Worm (Caenorhabditis elegans) whole organism, L4 larva: ENCODE results near the gene ceh-19.
A peak's percentile ranks its signal among the peaks of the same experiment; 100 is the strongest.

Experiments
- F37D6.2 ChIP-seq: sonication (generic microtip); optimal IDR thresholded peaks from 2 replicates; lab custom pipeline; 2016; ENCODE audit warnings: mild to moderate bottlenecking, missing genetic modification characterization, missing compliant biosample characterization
- F44E2.7 ChIP-seq: fragments of 200-800 bp; sonication (Bioruptor generic); IDR thresholded peaks from 2 replicates; pipeline ENCODE4 v2.1.2; 2022; ENCODE audit warnings: missing genetic modification characterization, missing compliant biosample characterization
- T20F7.1 ChIP-seq: fragments of 200-800 bp; sonication (Bioruptor generic); optimal IDR thresholded peaks from 2 replicates; lab custom pipeline; 2018; ENCODE audit warnings: mild to moderate bottlenecking, missing genetic modification characterization, missing compliant biosample characterization
- Y105C5A.15 ChIP-seq: fragments of 200-800 bp; sonication (Bioruptor generic); IDR thresholded peaks from 2 replicates; pipeline ENCODE4 v1.3.6; 2022; ENCODE audit warnings: missing genetic modification characterization, missing compliant biosample characterization
- aha-1 ChIP-seq: fragments of 150-350 bp; peaks from one replicate; lab custom pipeline; 2014; ENCODE audit warnings: missing biosample characterization, missing genetic modification characterization
- ama-1 ChIP-seq: fragments of 150-350 bp; optimal IDR thresholded peaks from 2 replicates; lab custom pipeline; 2014; ENCODE audit warnings: inconsistent platforms, mixed read lengths
- arid-1 ChIP-seq: fragments of 200-800 bp; sonication (Bioruptor generic); conservative IDR thresholded peaks from 2 replicates; pipeline ENCODE4 v1.3.6; 2022; ENCODE audit warnings: missing genetic modification reagents, missing genetic modification characterization, missing compliant biosample characterization
- ceh-20 ChIP-seq: fragments of 200-800 bp; sonication (Bioruptor generic); IDR thresholded peaks from 2 replicates; pipeline ENCODE4 v1.3.6; 2022; ENCODE audit warnings: missing genetic modification reagents, missing genetic modification characterization, missing compliant biosample characterization
- ceh-32 ChIP-seq: sonication (generic microtip); optimal IDR thresholded peaks from 2 replicates; lab custom pipeline; 2016; ENCODE audit warnings: mild to moderate bottlenecking, missing genetic modification characterization, missing compliant biosample characterization; ENCODE audit not compliant: poor library complexity
- daf-16 ChIP-seq, 3 experiments: sonication (generic microtip); optimal IDR thresholded peaks; 2 replicates each; lab custom pipeline; 2016 to 2017; ENCODE audit warnings: missing genetic modification characterization in 3 of 3, missing genetic modification reagents in 3 of 3, mild to moderate bottlenecking in 2 of 3, missing compliant biosample characterization in 2 of 3, missing biosample characterization in 1 of 3, moderate library complexity in 1 of 3
- dmd-6 ChIP-seq: fragments of 200-800 bp; sonication (Bioruptor generic); IDR thresholded peaks from 2 replicates; pipeline ENCODE4 v1.3.6; 2022; ENCODE audit warnings: missing genetic modification reagents, missing genetic modification characterization, missing compliant biosample characterization
- dpl-1 ChIP-seq: fragments of 150-350 bp; optimal IDR thresholded peaks from 2 replicates; lab custom pipeline; 2014; ENCODE audit warnings: missing biosample characterization, missing genetic modification reagents, missing genetic modification characterization
- duxl-1 ChIP-seq: sonication (generic microtip); optimal IDR thresholded peaks from 2 replicates; lab custom pipeline; 2016; ENCODE audit warnings: mild to moderate bottlenecking, missing genetic modification characterization, moderate library complexity, missing compliant biosample characterization; ENCODE audit not compliant: poor library complexity
- dve-1 ChIP-seq: sonication (generic microtip); optimal IDR thresholded peaks from 2 replicates; lab custom pipeline; 2017; ENCODE audit warnings: antibody characterized with exemption, mild to moderate bottlenecking, missing genetic modification characterization, missing compliant biosample characterization; ENCODE audit not compliant: insufficient read depth
- fkh-10 ChIP-seq: fragments of 150-350 bp; optimal IDR thresholded peaks from 2 replicates; lab custom pipeline; 2014; ENCODE audit warnings: missing biosample characterization, missing genetic modification reagents, missing genetic modification characterization
- gei-8 ChIP-seq: fragments of 200-800 bp; sonication (Bioruptor generic); optimal IDR thresholded peaks from 2 replicates; lab custom pipeline; 2018; ENCODE audit warnings: mild to moderate bottlenecking, missing genetic modification characterization, missing compliant biosample characterization
- hif-1 ChIP-seq, 2 experiments: sonication (generic microtip); optimal IDR thresholded peaks; 2 replicates each; lab custom pipeline; 2016 to 2017; ENCODE audit warnings: missing compliant biosample characterization in 2 of 2, missing genetic modification characterization in 2 of 2, missing genetic modification reagents in 2 of 2, missing genotype in 2 of 2, mild to moderate bottlenecking in 1 of 2
- hlh-11 ChIP-seq: fragments of 200-800 bp; sonication (Bioruptor generic); optimal IDR thresholded peaks from 2 replicates; lab custom pipeline; 2018; ENCODE audit warnings: mild to moderate bottlenecking, missing genetic modification characterization, missing compliant biosample characterization
- hlh-30 ChIP-seq: sonication (generic microtip); optimal IDR thresholded peaks from 2 replicates; lab custom pipeline; 2017; ENCODE audit warnings: antibody characterized with exemption, mild to moderate bottlenecking, missing genetic modification characterization, missing compliant biosample characterization; ENCODE audit not compliant: insufficient read depth
- jun-1 ChIP-seq: fragments of 150-350 bp; optimal IDR thresholded peaks from 2 replicates; lab custom pipeline; 2014; ENCODE audit warnings: missing biosample characterization, missing genetic modification reagents, missing genetic modification characterization
- lin-1 ChIP-seq: fragments of 200-800 bp; sonication (Bioruptor generic); IDR thresholded peaks from 2 replicates; pipeline ENCODE4 v1.3.6; 2022; ENCODE audit warnings: missing genetic modification reagents, missing genetic modification characterization, missing compliant biosample characterization
- lin-38 ChIP-seq: fragments of 200-800 bp; sonication (Bioruptor generic); IDR thresholded peaks from 2 replicates; pipeline ENCODE4 v1.3.6; 2022; ENCODE audit warnings: missing genetic modification reagents, missing genetic modification characterization, missing compliant biosample characterization
- lsy-2 ChIP-seq, 2 experiments: fragments of 150-350 bp in 1 of 2; sonication (generic microtip) in 1 of 2; optimal IDR thresholded peaks; 2 replicates each; lab custom pipeline; 2014 to 2017; ENCODE audit warnings: missing biosample characterization in 2 of 2, missing genetic modification characterization in 2 of 2
- mdt-29 ChIP-seq: fragments of 200-800 bp; sonication (Bioruptor generic); IDR thresholded peaks from 2 replicates; pipeline ENCODE4 v1.3.6; 2022; ENCODE audit warnings: missing genetic modification reagents, missing genetic modification characterization, missing compliant biosample characterization
- mep-1 ChIP-seq: fragments of 150-350 bp; sonication (generic microtip); optimal IDR thresholded peaks from 3 replicates; lab custom pipeline; 2014; ENCODE audit warnings: missing biosample characterization, missing genetic modification characterization
- mes-2 ChIP-seq: sonication (generic microtip); optimal IDR thresholded peaks from 2 replicates; lab custom pipeline; 2016; ENCODE audit warnings: missing genotype, mild to moderate bottlenecking, missing genetic modification characterization, missing compliant biosample characterization; ENCODE audit not compliant: poor library complexity, severe bottlenecking
- nhr-10 ChIP-seq: fragments of 150-350 bp; optimal IDR thresholded peaks from 2 replicates; lab custom pipeline; 2014; ENCODE audit warnings: missing biosample characterization, missing genetic modification characterization
- nhr-111 ChIP-seq: fragments of 200-800 bp; sonication (Bioruptor generic); optimal IDR thresholded peaks from 2 replicates; lab custom pipeline; 2018; ENCODE audit warnings: mild to moderate bottlenecking, missing genetic modification characterization, missing compliant biosample characterization
- nhr-25 ChIP-seq: sonication (generic microtip); optimal IDR thresholded peaks from 2 replicates; lab custom pipeline; 2017; ENCODE audit warnings: missing genetic modification characterization, mild to moderate bottlenecking, missing compliant biosample characterization, antibody characterized with exemption, moderate library complexity, borderline replicate concordance; ENCODE audit not compliant: insufficient read depth
- nhr-28 ChIP-seq: fragments of 150-350 bp; optimal IDR thresholded peaks from 2 replicates; lab custom pipeline; 2014; ENCODE audit warnings: missing biosample characterization, missing genetic modification characterization
- nhr-41 ChIP-seq: fragments of 200-800 bp; sonication (Bioruptor generic); IDR thresholded peaks from 2 replicates; pipeline ENCODE4 v1.3.6; 2022; ENCODE audit warnings: missing genetic modification reagents, missing genetic modification characterization, missing compliant biosample characterization
- nhr-77 ChIP-seq: fragments of 150-350 bp; optimal IDR thresholded peaks from 2 replicates; lab custom pipeline; 2014; ENCODE audit warnings: missing biosample characterization, missing genetic modification characterization
- pha-4 ChIP-seq, 2 experiments: fragments of 150-350 bp in 1 of 2; fragments of 200-800 bp in 1 of 2; sonication (Bioruptor generic) in 1 of 2; IDR thresholded peaks in 1 of 2; optimal IDR thresholded peaks in 1 of 2; 2 replicates each; pipeline versions ENCODE4 v1.3.6 to Lab custom; 2014 to 2022; ENCODE audit warnings: missing genetic modification characterization in 2 of 2, missing genetic modification reagents in 2 of 2, missing biosample characterization in 1 of 2, missing compliant biosample characterization in 1 of 2
- rbr-2 ChIP-seq: sonication (generic microtip); optimal IDR thresholded peaks from 2 replicates; lab custom pipeline; 2016; ENCODE audit warnings: missing genotype, missing genetic modification characterization, missing compliant biosample characterization
- set-16 ChIP-seq: fragments of 200-800 bp; sonication (Bioruptor generic); IDR thresholded peaks from 2 replicates; pipeline ENCODE4 v1.3.6; 2022; ENCODE audit warnings: missing genetic modification reagents, missing genetic modification characterization, missing compliant biosample characterization
- snpc-1.2 ChIP-seq: fragments of 200-800 bp; sonication (Bioruptor generic); IDR thresholded peaks from 2 replicates; pipeline ENCODE4 v1.3.6; 2022; ENCODE audit warnings: missing genetic modification reagents, missing genetic modification characterization, missing compliant biosample characterization
- snpc-4 ChIP-seq: fragments of 150-350 bp; optimal IDR thresholded peaks from 2 replicates; lab custom pipeline; 2014; ENCODE audit warnings: missing biosample characterization, missing genetic modification characterization
- vab-7 ChIP-seq: fragments of 200-800 bp; sonication (Bioruptor generic); IDR thresholded peaks from 2 replicates; pipeline ENCODE4 v1.3.6; 2022; ENCODE audit warnings: missing genetic modification reagents, missing genetic modification characterization, missing compliant biosample characterization
- zag-1 ChIP-seq: fragments of 150-350 bp; optimal IDR thresholded peaks from 2 replicates; lab custom pipeline; 2014; ENCODE audit warnings: missing biosample characterization, missing genetic modification characterization
- zfp-3 ChIP-seq: fragments of 200-800 bp; sonication (Bioruptor generic); conservative IDR thresholded peaks from 2 replicates; pipeline ENCODE4 v1.3.6; 2022; ENCODE audit warnings: missing genetic modification reagents, missing genetic modification characterization, missing compliant biosample characterization
- ztf-11 ChIP-seq: fragments of 150-350 bp; optimal IDR thresholded peaks from 2 replicates; lab custom pipeline; 2014; ENCODE audit warnings: missing biosample characterization, missing genetic modification characterization
- ztf-7 ChIP-seq: fragments of 150-350 bp; optimal IDR thresholded peaks from 2 replicates; lab custom pipeline; 2014; ENCODE audit warnings: missing biosample characterization, missing genetic modification characterization

The ceh-19 gene

ce11 chrIV:7924975-7925828, 30.5 kb downstream of the ceh-19 start:
- TF ChIP-seq duxl-1 (tag; lab: Kevin White, UChicago) = no peak
- TF ChIP-seq ama-1 = peak; percentile 75
- no peak; the same call in 1 of the 2 replicates for TF ChIP-seq pha-4 (GFP tag; IDR thresholded peaks at IDR 0.05; lab: Robert Waterston, UW)
- TF ChIP-seq pha-4 (tag; optimal IDR thresholded peaks at IDR 0.05; lab: Kevin White, UChicago) = no peak
- no peak for TF ChIP-seq dve-1 (tag; lab: Kevin White, UChicago)
- TF ChIP-seq nhr-77 (tag; lab: Kevin White, UChicago) = no peak
- peak in 1 of 2 experiments; percentile 16 for TF ChIP-seq daf-16 (GFP tag; optimal IDR thresholded peaks at IDR 0.05; lab: Kevin White, UChicago)
- no peak for TF ChIP-seq daf-16 (tag; optimal IDR thresholded peaks at IDR 0.05; lab: Kevin White, UChicago)
- no peak for TF ChIP-seq Y105C5A.15 (GFP tag; lab: Robert Waterston, UW)
- no peak for TF ChIP-seq jun-1 (tag; lab: Kevin White, UChicago)
- TF ChIP-seq nhr-41 (GFP tag; lab: Robert Waterston, UW) = no peak
- no peak for TF ChIP-seq vab-7 (GFP tag; lab: Robert Waterston, UW)
- TF ChIP-seq F44E2.7 (GFP tag; lab: Robert Waterston, UW) = no peak
- no peak for TF ChIP-seq lin-1 (GFP tag; lab: Robert Waterston, UW)
- peak; percentile 57; the same call in 1 of the 2 replicates for TF ChIP-seq zfp-3 (GFP tag; lab: Robert Waterston, UW)
- peak; percentile 8 for TF ChIP-seq mes-2 (tag; lab: Kevin White, UChicago)
- TF ChIP-seq arid-1 = peak; percentile 32; the same call in 1 of the 2 replicates
- TF ChIP-seq snpc-4 (tag; lab: Kevin White, UChicago) = no peak
- TF ChIP-seq hlh-30 (tag; lab: Kevin White, UChicago) = no peak
- peak; percentile 80 for TF ChIP-seq aha-1 (tag; lab: Kevin White, UChicago)
- TF ChIP-seq gei-8 (GFP tag; lab: Kevin White, UChicago) = no peak
- TF ChIP-seq snpc-1.2 = peak; percentile 55; the same call in 1 of the 2 replicates
- TF ChIP-seq dmd-6 (GFP tag; lab: Robert Waterston, UW) = no peak
- TF ChIP-seq set-16 (GFP tag; lab: Robert Waterston, UW) = peak; percentile 50
- TF ChIP-seq ztf-11 (tag; lab: Kevin White, UChicago) = no peak
- peak in 1 of 2 experiments; percentile 20 for TF ChIP-seq lsy-2 (tag; optimal IDR thresholded peaks at IDR 0.05; lab: Kevin White, UChicago)

ce11 chrIV:7923982-7924480, 31.7 kb downstream of the ceh-19 start, which contains the start of the genes xpo-3 and C49H3.3:
TSS of gene xpo-3 (minus strand) at chrIV:7924032.
TSS of gene C49H3.3 (plus strand) at chrIV:7924350.
- TF ChIP-seq ceh-32 (no peak), dve-1 (tag; lab: Kevin White, UChicago) (peak; percentile 38), ztf-7 (tag; lab: Kevin White, UChicago) (no peak), hif-1 (tag; optimal IDR thresholded peaks at IDR 0.05; lab: Kevin White, UChicago) (no peak), hlh-30 (tag; lab: Kevin White, UChicago) (peak; percentile 80), nhr-111 (GFP tag; lab: Kevin White, UChicago) (no peak), mes-2 (tag; lab: Kevin White, UChicago) (peak; percentile 65), nhr-25 (tag; lab: Kevin White, UChicago) (no peak), zag-1 (no peak), nhr-28 (peak; percentile 10), hlh-11 (peak; percentile 27), snpc-4 (tag; lab: Kevin White, UChicago) (no peak), mdt-29 (GFP tag; lab: Robert Waterston, UW) (no peak), rbr-2 (tag; lab: Kevin White, UChicago) (peak; percentile 15), duxl-1 (tag; lab: Kevin White, UChicago) (no peak), ceh-20 (GFP tag; lab: Robert Waterston, UW) (no peak), set-16 (GFP tag; lab: Robert Waterston, UW) (no peak), fkh-10 (no peak), snpc-1.2 (no peak), aha-1 (tag; lab: Kevin White, UChicago) (peak; percentile 51), mep-1 (tag; lab: Kevin White, UChicago) (peak; percentile 52), T20F7.1 (no peak), lin-38 (GFP tag; lab: Robert Waterston, UW) (0 out of 2 replicates have a peak, but pooled peaks have one; percentile 22), dpl-1 (peak; percentile 51), daf-16 (GFP tag; optimal IDR thresholded peaks at IDR 0.05; lab: Kevin White, UChicago) (no peak), daf-16 (tag; optimal IDR thresholded peaks at IDR 0.05; lab: Kevin White, UChicago) (peak; percentile 42), nhr-77 (tag; lab: Kevin White, UChicago) (peak; percentile 24), F37D6.2 (tag; lab: Kevin White, UChicago) (no peak), nhr-10 (tag; lab: Kevin White, UChicago) (no peak)
